Worm (Caenorhabditis elegans) whole organism, L1 larva: ENCODE results near the gene hint-3.

Source experiments
- C16A3.4 ChIP-seq: fragments of 150-350 bp; optimal IDR thresholded peaks from 2 replicates; lab custom pipeline; 2014; ENCODE audit warnings: missing biosample characterization, missing genetic modification characterization
- C34B4.2 ChIP-seq: sonication (generic microtip); optimal IDR thresholded peaks from 2 replicates; lab custom pipeline; 2017; ENCODE audit warnings: mild to moderate bottlenecking, missing genetic modification characterization, missing compliant biosample characterization
- F16B12.6 ChIP-seq: fragments of 150-350 bp; optimal IDR thresholded peaks from 2 replicates; lab custom pipeline; 2014; ENCODE audit warnings: missing biosample characterization, missing genetic modification characterization
- alr-1 ChIP-seq: fragments of 200-800 bp; sonication (Bioruptor generic); optimal IDR thresholded peaks from 2 replicates; lab custom pipeline; 2018; ENCODE audit warnings: borderline replicate concordance, mild to moderate bottlenecking, missing genetic modification characterization, missing compliant biosample characterization
- blmp-1 ChIP-seq: fragments of 150-350 bp; optimal IDR thresholded peaks from 2 replicates; lab custom pipeline; 2014; ENCODE audit warnings: missing biosample characterization, missing genetic modification characterization
- ceh-63 ChIP-seq: fragments of 200-800 bp; sonication (Bioruptor generic); optimal IDR thresholded peaks from 2 replicates; lab custom pipeline; 2018; ENCODE audit warnings: mild to moderate bottlenecking, missing genetic modification characterization, missing compliant biosample characterization
- ceh-82 ChIP-seq, 3 experiments: fragments of 150-350 bp in 1 of 3; sonication (generic microtip) in 2 of 3; optimal IDR thresholded peaks; 2 replicates each; lab custom pipeline; 2014 to 2017; ENCODE audit warnings: missing biosample characterization in 3 of 3, missing genetic modification characterization in 3 of 3
- dsc-1 ChIP-seq: sonication (generic microtip); optimal IDR thresholded peaks from 2 replicates; lab custom pipeline; 2016; ENCODE audit warnings: mild to moderate bottlenecking, missing genetic modification characterization, missing compliant biosample characterization
- efl-1 ChIP-seq, 4 experiments: fragments of 150-350 bp; optimal IDR thresholded peaks in 3 of 4; peaks in 1 of 4; 1 replicate in 1 of 4; 2 replicates in 3 of 4; lab custom pipeline; 2014; ENCODE audit warnings: missing biosample characterization in 2 of 4, missing genetic modification characterization in 2 of 4, missing genetic modification reagents in 2 of 4
- egl-27 ChIP-seq, 2 experiments: fragments of 150-350 bp in 1 of 2; sonication (generic microtip); optimal IDR thresholded peaks; 3 replicates each; lab custom pipeline; 2017 to 2018; ENCODE audit warnings: missing biosample characterization in 2 of 2, missing genetic modification characterization in 2 of 2, missing genetic modification reagents in 2 of 2
- elt-2 ChIP-seq: sonication (generic microtip); optimal IDR thresholded peaks from 2 replicates; lab custom pipeline; 2016; ENCODE audit warnings: missing genetic modification characterization, mild to moderate bottlenecking, inconsistent platforms, missing compliant biosample characterization, missing genetic modification reagents
- elt-3 ChIP-seq, 6 experiments: fragments of 150-350 bp in 1 of 6; sonication (generic microtip); optimal IDR thresholded peaks; 2 replicates each; lab custom pipeline; 2017 to 2018; ENCODE audit warnings: missing biosample characterization in 6 of 6, missing genetic modification characterization in 6 of 6, inconsistent platforms in 1 of 6
- fkh-10 ChIP-seq: sonication (generic microtip); optimal IDR thresholded peaks from 2 replicates; lab custom pipeline; 2017; ENCODE audit warnings: missing biosample characterization, missing genetic modification reagents, missing genetic modification characterization
- fos-1 ChIP-seq: fragments of 150-350 bp; optimal IDR thresholded peaks from 2 replicates; lab custom pipeline; 2014; ENCODE audit warnings: missing biosample characterization, missing genetic modification characterization
- hpl-2 ChIP-seq: fragments of 150-350 bp; optimal IDR thresholded peaks from 2 replicates; lab custom pipeline; 2014; ENCODE audit warnings: missing biosample characterization, missing genetic modification reagents, missing genetic modification characterization
- irx-1 ChIP-seq: sonication (generic microtip); optimal IDR thresholded peaks from 2 replicates; lab custom pipeline; 2016; ENCODE audit warnings: missing genetic modification characterization, missing compliant biosample characterization
- lin-13 ChIP-seq: fragments of 150-350 bp; optimal IDR thresholded peaks from 2 replicates; lab custom pipeline; 2014; ENCODE audit warnings: missing biosample characterization, missing genetic modification reagents, missing genetic modification characterization
- lin-14 ChIP-seq: fragments of 200-800 bp; sonication (Bioruptor generic); optimal IDR thresholded peaks from 2 replicates; lab custom pipeline; 2018; ENCODE audit warnings: mild to moderate bottlenecking, missing genetic modification characterization, moderate library complexity, missing compliant biosample characterization
- lin-15B ChIP-seq: fragments of 150-350 bp; sonication (generic microtip); optimal IDR thresholded peaks from 3 replicates; lab custom pipeline; 2014; ENCODE audit warnings: missing biosample characterization, missing genetic modification characterization
- lin-35 ChIP-seq, 2 experiments: fragments of 150-350 bp; optimal IDR thresholded peaks; 2 replicates each; lab custom pipeline; 2014; ENCODE audit warnings: missing biosample characterization in 2 of 2, missing genetic modification characterization in 2 of 2, missing genetic modification reagents in 2 of 2
- lir-3 ChIP-seq: sonication (generic microtip); optimal IDR thresholded peaks from 2 replicates; lab custom pipeline; 2016; ENCODE audit warnings: mild to moderate bottlenecking, missing genetic modification characterization, moderate library complexity, missing compliant biosample characterization; ENCODE audit not compliant: poor library complexity
- lsy-2 ChIP-seq, 2 experiments: fragments of 150-350 bp; optimal IDR thresholded peaks; 2 replicates each; lab custom pipeline; 2014; ENCODE audit warnings: missing biosample characterization in 2 of 2, missing genetic modification characterization in 2 of 2
- mab-9 ChIP-seq: fragments of 200-800 bp; sonication (Bioruptor generic); IDR thresholded peaks from 2 replicates; pipeline ENCODE4 v1.3.6; 2022; ENCODE audit warnings: missing genetic modification reagents, missing genetic modification characterization, missing compliant biosample characterization
- mdl-1 ChIP-seq, 2 experiments: fragments of 150-350 bp; optimal IDR thresholded peaks; 2 replicates each; lab custom pipeline; 2014 to 2017; ENCODE audit warnings: missing biosample characterization in 2 of 2, missing genetic modification characterization in 2 of 2, inconsistent platforms in 1 of 2
- mef-2 ChIP-seq: fragments of 150-350 bp; optimal IDR thresholded peaks from 2 replicates; lab custom pipeline; 2014; ENCODE audit warnings: missing biosample characterization, missing genetic modification characterization
- mep-1 ChIP-seq: fragments of 150-350 bp; optimal IDR thresholded peaks from 2 replicates; lab custom pipeline; 2014; ENCODE audit warnings: missing biosample characterization, missing genetic modification characterization
- nhr-12 ChIP-seq: sonication (generic microtip); optimal IDR thresholded peaks from 2 replicates; lab custom pipeline; 2017; ENCODE audit warnings: missing biosample characterization, missing genetic modification characterization
- nhr-19 ChIP-seq: fragments of 200-800 bp; sonication (Bioruptor generic); conservative IDR thresholded peaks from 2 replicates; pipeline ENCODE4 v1.3.6; 2022; ENCODE audit warnings: missing genetic modification characterization, missing compliant biosample characterization
- nhr-20 ChIP-seq: sonication (generic microtip); optimal IDR thresholded peaks from 2 replicates; lab custom pipeline; 2016; ENCODE audit warnings: mild to moderate bottlenecking, missing genetic modification characterization, missing compliant biosample characterization
- nhr-47 ChIP-seq: sonication (generic microtip); optimal IDR thresholded peaks from 2 replicates; lab custom pipeline; 2016; ENCODE audit warnings: mild to moderate bottlenecking, missing genetic modification characterization, moderate library complexity, missing compliant biosample characterization
- nhr-77 ChIP-seq: fragments of 150-350 bp; optimal IDR thresholded peaks from 2 replicates; lab custom pipeline; 2014; ENCODE audit warnings: missing biosample characterization, missing genetic modification characterization
- nhr-85 ChIP-seq: sonication (generic microtip); peaks from one replicate; lab custom pipeline; 2016; ENCODE audit warnings: missing genetic modification characterization, inconsistent platforms, missing compliant biosample characterization
- nhr-90 ChIP-seq: sonication (generic microtip); optimal IDR thresholded peaks from 2 replicates; lab custom pipeline; 2016; ENCODE audit warnings: mild to moderate bottlenecking, missing genetic modification characterization, missing compliant biosample characterization; ENCODE audit not compliant: poor library complexity
- pqm-1 ChIP-seq: sonication (generic microtip); optimal IDR thresholded peaks from 3 replicates; lab custom pipeline; 2017; ENCODE audit warnings: missing biosample characterization, missing genetic modification characterization
- rnt-1 ChIP-seq: sonication (generic microtip); optimal IDR thresholded peaks from 2 replicates; lab custom pipeline; 2016; ENCODE audit warnings: mild to moderate bottlenecking, missing genetic modification characterization, moderate library complexity, missing compliant biosample characterization
- skn-1 ChIP-seq: fragments of 150-350 bp; optimal IDR thresholded peaks from 2 replicates; lab custom pipeline; 2014; ENCODE audit warnings: missing biosample characterization, missing genetic modification characterization
- snpc-4 ChIP-seq: fragments of 150-350 bp; optimal IDR thresholded peaks from 2 replicates; lab custom pipeline; 2014; ENCODE audit warnings: missing biosample characterization, missing genetic modification characterization
- snu-23 ChIP-seq: sonication (generic microtip); optimal IDR thresholded peaks from 2 replicates; lab custom pipeline; 2016; ENCODE audit warnings: missing genetic modification characterization, missing compliant biosample characterization
- sup-37 ChIP-seq: fragments of 200-800 bp; sonication (Bioruptor generic); optimal IDR thresholded peaks from 2 replicates; lab custom pipeline; 2018; ENCODE audit warnings: mild to moderate bottlenecking, missing genetic modification characterization, missing compliant biosample characterization
- tbx-2 ChIP-seq: sonication (generic microtip); optimal IDR thresholded peaks from 2 replicates; lab custom pipeline; 2016; ENCODE audit warnings: missing genetic modification characterization, missing compliant biosample characterization
- unc-86 ChIP-seq: sonication (generic microtip); optimal IDR thresholded peaks from 2 replicates; lab custom pipeline; 2016; ENCODE audit warnings: missing genetic modification characterization, missing compliant biosample characterization
- vab-15 ChIP-seq: sonication (generic microtip); optimal IDR thresholded peaks from 2 replicates; lab custom pipeline; 2017; ENCODE audit warnings: missing genotype, mild to moderate bottlenecking, missing genetic modification characterization, missing compliant biosample characterization
- xbp-1 ChIP-seq: sonication (generic microtip); optimal IDR thresholded peaks from 2 replicates; lab custom pipeline; 2016; ENCODE audit warnings: missing genetic modification characterization, missing compliant biosample characterization
- zip-4 ChIP-seq: fragments of 200-800 bp; sonication (Bioruptor generic); optimal IDR thresholded peaks from 2 replicates; lab custom pipeline; 2018; ENCODE audit warnings: mild to moderate bottlenecking, missing genetic modification characterization, moderate library complexity, missing compliant biosample characterization
- ztf-4 ChIP-seq: fragments of 150-350 bp; optimal IDR thresholded peaks from 2 replicates; lab custom pipeline; 2014; ENCODE audit warnings: missing biosample characterization, missing genetic modification characterization

The hint-3 gene

DNA sequence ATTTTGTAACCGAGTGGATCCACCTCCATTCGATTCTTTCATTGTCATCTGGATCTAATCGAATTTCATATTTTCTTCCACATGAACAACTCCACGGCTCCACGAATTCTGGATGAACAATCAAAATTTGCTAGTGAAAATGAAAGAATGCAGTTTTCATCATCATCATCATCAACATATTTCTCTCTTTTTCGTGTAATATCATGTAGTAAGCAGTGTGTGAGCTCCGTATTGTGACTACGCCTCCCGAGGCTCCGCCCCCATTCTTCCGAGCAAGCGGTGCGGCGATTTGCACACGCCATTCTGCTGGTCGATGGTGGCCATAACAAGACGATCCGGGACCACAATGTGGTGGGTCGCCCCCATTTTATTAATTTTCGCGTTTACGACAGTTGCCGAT lies 37.8 kb downstream of the hint-3 start, which contains the start of gene ZK742.7:
TSS of gene ZK742.7 (plus strand) at position 301 of the 400 bp plus-strand sequence.
- TF ChIP-seq mdl-1 (tag; optimal IDR thresholded peaks at IDR 0.05; lab: Kevin White, UChicago): no peak
- no peak for TF ChIP-seq C34B4.2 (tag; lab: Kevin White, UChicago)
- no peak for TF ChIP-seq fkh-10 (GFP tag; lab: Kevin White, UChicago)
- TF ChIP-seq mef-2 (tag; lab: Kevin White, UChicago): no peak

DNA sequence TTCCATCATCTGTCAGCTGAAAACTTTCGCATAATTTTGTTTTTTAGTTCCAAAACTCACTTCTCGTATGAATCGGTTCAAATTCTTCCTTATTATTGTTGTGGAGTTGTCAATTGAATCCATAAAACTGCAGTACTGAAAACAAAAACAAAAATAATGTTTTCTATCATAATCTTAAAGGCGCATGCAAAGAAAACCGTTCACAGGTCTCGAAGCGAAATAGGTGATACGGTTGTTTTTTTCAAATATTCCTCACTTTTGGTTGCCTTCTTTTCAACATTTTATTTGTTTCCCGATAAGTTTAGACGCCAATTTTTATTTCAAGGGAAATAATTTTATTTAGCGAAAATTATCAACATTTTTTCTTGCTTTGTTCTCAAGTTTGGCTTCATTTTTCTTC lies 43.3 kb downstream of the hint-3 start:
- TF ChIP-seq unc-86: no peak
- no peak for TF ChIP-seq fos-1
- TF ChIP-seq lin-35 (GFP tag; optimal IDR thresholded peaks at IDR 0.05; lab: Kevin White, UChicago): no peak
- TF ChIP-seq nhr-85 (tag; lab: Kevin White, UChicago): no peak
- no peak for TF ChIP-seq nhr-12 (tag; lab: Kevin White, UChicago)
- TF ChIP-seq ceh-63: no peak
- TF ChIP-seq rnt-1 (tag; lab: Kevin White, UChicago): no peak
- TF ChIP-seq nhr-20 (tag; lab: Kevin White, UChicago): no peak
- TF ChIP-seq ztf-4 (tag; lab: Kevin White, UChicago): no peak
- no peak for TF ChIP-seq sup-37
- no peak for TF ChIP-seq snu-23 (GFP tag; lab: Kevin White, UChicago)
- TF ChIP-seq irx-1: no peak
- no peak for TF ChIP-seq egl-27 (tag; optimal IDR thresholded peaks at IDR 0.05; lab: Kevin White, UChicago)

DNA sequence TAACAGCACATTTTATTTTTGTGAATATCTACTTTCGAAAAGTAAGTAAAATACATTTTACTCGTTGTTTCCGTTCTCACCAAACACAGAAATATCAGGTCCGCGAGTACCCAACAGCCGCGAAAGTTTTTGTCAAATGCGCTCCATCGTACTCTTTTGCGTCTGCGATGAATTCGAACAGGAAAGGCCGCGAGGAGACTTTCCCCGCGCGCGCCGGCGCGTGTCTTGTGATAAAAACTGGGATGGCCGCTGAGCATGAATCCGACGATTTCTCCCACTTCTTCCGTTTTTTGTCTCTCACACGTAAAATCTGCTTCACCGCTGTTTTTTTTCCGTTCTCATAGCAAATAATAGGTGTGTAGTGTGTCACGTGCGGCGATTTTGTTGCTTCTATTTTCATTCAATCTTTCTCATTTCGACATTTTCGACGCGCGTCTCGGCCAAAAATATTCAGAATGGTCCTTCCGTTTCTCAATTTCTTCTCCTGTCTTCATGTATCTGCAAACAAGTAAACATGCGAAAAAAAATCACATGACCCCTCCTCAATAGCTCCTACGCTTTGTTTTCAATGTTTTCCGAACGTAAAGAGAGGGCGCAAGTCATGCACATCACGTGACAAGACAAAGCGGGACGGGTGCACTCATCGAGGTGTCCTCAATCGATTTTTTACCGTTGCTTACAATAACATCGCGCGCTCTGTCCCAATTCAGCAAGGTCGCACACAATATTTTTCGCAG lies 44.0 kb downstream of the hint-3 start, which contains the start of gene uvs-1:
TSS of gene uvs-1 (minus strand) at position 145 of the 737 bp plus-strand sequence.
- TF ChIP-seq snpc-4: peak; percentile 33
- TF ChIP-seq ztf-4 (tag; lab: Kevin White, UChicago): no peak
- TF ChIP-seq rnt-1 (tag; lab: Kevin White, UChicago): peak; percentile 37
- no peak for TF ChIP-seq zip-4 (GFP tag; lab: Kevin White, UChicago)
- peak; percentile 20 to 43 for TF ChIP-seq lsy-2 (tag; optimal IDR thresholded peaks at IDR 0.05; lab: Kevin White, UChicago)
- TF ChIP-seq elt-3 (tag; optimal IDR thresholded peaks at IDR 0.05; lab: Kevin White, UChicago): peak in 1 of 6 experiments; percentile 35
- TF ChIP-seq nhr-85 (tag; lab: Kevin White, UChicago): peak; percentile 91
- TF ChIP-seq nhr-20 (tag; lab: Kevin White, UChicago): peak; percentile 65
- TF ChIP-seq mdl-1 (tag; optimal IDR thresholded peaks at IDR 0.05; lab: Kevin White, UChicago): peak in 1 of 2 experiments; percentile 69
- TF ChIP-seq nhr-77 (tag; lab: Kevin White, UChicago): peak; percentile 24
- peak; percentile 47 for TF ChIP-seq C16A3.4 (tag; lab: Kevin White, UChicago)
- peak; percentile 17 for TF ChIP-seq fkh-10 (GFP tag; lab: Kevin White, UChicago)
- peak in 2 of 3 experiments; percentile 20 to 78 for TF ChIP-seq ceh-82 (tag; optimal IDR thresholded peaks at IDR 0.05; lab: Kevin White, UChicago)
- TF ChIP-seq tbx-2 (tag; lab: Kevin White, UChicago): peak; percentile 41
- TF ChIP-seq xbp-1 (tag; lab: Kevin White, UChicago): peak; percentile 37
- TF ChIP-seq nhr-47 (tag; lab: Kevin White, UChicago): peak; percentile 57
- TF ChIP-seq hpl-2 (GFP tag; lab: Kevin White, UChicago): no peak
- TF ChIP-seq sup-37: peak; percentile 57
- TF ChIP-seq irx-1: peak; percentile 46
- TF ChIP-seq efl-1 (optimal IDR thresholded peaks at IDR 0.05; lab: Kevin White, UChicago): peak; percentile 38 to 48
- peak; percentile 33 to 95 for TF ChIP-seq efl-1 (GFP tag; optimal IDR thresholded peaks at IDR 0.05 in 1 of 2; lab: Kevin White, UChicago)
- peak; percentile 26 for TF ChIP-seq lin-13
- TF ChIP-seq snu-23 (GFP tag; lab: Kevin White, UChicago): peak; percentile 40
- peak; percentile 48 for TF ChIP-seq skn-1 (tag; lab: Kevin White, UChicago)
- peak; percentile 64 for TF ChIP-seq nhr-90 (tag; lab: Kevin White, UChicago)
- no peak for TF ChIP-seq alr-1 (tag; lab: Kevin White, UChicago)
- 0 out of 2 replicates have a peak, but pooled peaks have one; percentile 18 for TF ChIP-seq mab-9 (GFP tag; lab: Robert Waterston, UW)
- TF ChIP-seq mep-1: peak; percentile 57
- TF ChIP-seq lin-14 (GFP tag; lab: Kevin White, UChicago): peak; percentile 78
- TF ChIP-seq lin-35 (GFP tag; optimal IDR thresholded peaks at IDR 0.05; lab: Kevin White, UChicago): peak; percentile 50 to 57
- TF ChIP-seq unc-86: peak; percentile 8
- TF ChIP-seq F16B12.6 (tag; lab: Kevin White, UChicago): peak; percentile 28
- no peak for TF ChIP-seq dsc-1 (tag; lab: Kevin White, UChicago)
- peak; percentile 64 for TF ChIP-seq vab-15 (tag; lab: Kevin White, UChicago)
- TF ChIP-seq lin-15B (tag; lab: Kevin White, UChicago): peak; percentile 59
- peak; percentile 79 for TF ChIP-seq blmp-1 (tag; lab: Kevin White, UChicago)
- no peak for TF ChIP-seq pqm-1 (tag; lab: Kevin White, UChicago)
- TF ChIP-seq nhr-19 (GFP tag; lab: Robert Waterston, UW): peak; percentile 69
- peak; percentile 38 for TF ChIP-seq elt-2 (tag; lab: Kevin White, UChicago)
- no peak for TF ChIP-seq lir-3 (tag; lab: Kevin White, UChicago)
